Fruit fly (Drosophila melanogaster): Measurements from ENCODE around the gene CG5116.

dm6 chr3R:25495072-25495471, 12.2 kb downstream of the CG5116 start, which contains the start of gene CG33494:
- TF ChIP-seq ovo (GFP tag; optimal IDR thresholded peaks at IDR 0.05), result no peak
- no peak for TF ChIP-seq CG7045 (GFP tag; optimal IDR thresholded peaks at IDR 0.05)
- no peak for TF ChIP-seq CG11617 (GFP tag; optimal IDR thresholded peaks at IDR 0.05)
- no peak for TF ChIP-seq CG1620 (GFP tag; optimal IDR thresholded peaks at IDR 0.05)
- no peak for TF ChIP-seq Crg-1 (GFP tag; optimal IDR thresholded peaks at IDR 0.05)
- no peak for TF ChIP-seq cic (GFP tag; optimal IDR thresholded peaks at IDR 0.05)
- TF ChIP-seq CG12768 (GFP tag; optimal IDR thresholded peaks at IDR 0.05), result no peak

Data from whole organism, adult.